Worm (Caenorhabditis elegans) whole organism, early embryonic: ENCODE results near the gene C13F10.6.
A peak's percentile ranks its signal among the peaks of the same experiment; 100 is the strongest.

Experiments
- ama-1 ChIP-seq: fragments of 150-350 bp; optimal IDR thresholded peaks from 2 replicates; lab custom pipeline; 2014
- ets-7 ChIP-seq: sonication (generic microtip); optimal IDR thresholded peaks from 2 replicates; lab custom pipeline; 2016; ENCODE audit warnings: missing genotype, missing genetic modification characterization, missing compliant biosample characterization
- flt-1 ChIP-seq: fragments of 200-800 bp; sonication (Bioruptor generic); IDR thresholded peaks from 2 replicates; pipeline ENCODE4 v1.3.6; 2022; ENCODE audit warnings: missing genetic modification characterization, missing compliant biosample characterization
- hmg-4 ChIP-seq: fragments of 200-800 bp; sonication (Bioruptor generic); optimal IDR thresholded peaks from 2 replicates; lab custom pipeline; 2018; ENCODE audit warnings: mild to moderate bottlenecking, missing genetic modification characterization, missing compliant biosample characterization
- hnd-1 ChIP-seq: sonication (generic microtip); optimal IDR thresholded peaks from 2 replicates; lab custom pipeline; 2016; ENCODE audit warnings: missing genetic modification characterization, missing compliant biosample characterization
- pes-1 ChIP-seq: fragments of 200-800 bp; sonication (Bioruptor generic); IDR thresholded peaks from 2 replicates; pipeline ENCODE4 v1.3.6; 2022; ENCODE audit warnings: missing genetic modification reagents, missing genetic modification characterization, missing compliant biosample characterization
- sea-1 ChIP-seq: fragments of 200-800 bp; sonication (Bioruptor generic); conservative IDR thresholded peaks from 2 replicates; pipeline ENCODE4 v1.3.6; 2022; ENCODE audit warnings: missing genetic modification characterization, missing compliant biosample characterization
- tbx-37 ChIP-seq: fragments of 200-800 bp; sonication (Bioruptor generic); conservative IDR thresholded peaks from 2 replicates; pipeline ENCODE4 v1.3.6; 2022; ENCODE audit warnings: missing genetic modification reagents, missing genetic modification characterization, missing compliant biosample characterization

ce11 chrV:7196498-7196966 lies 24.3 kb downstream of the C13F10.6 start, which contains the start of gene F09G2.2:
- TF ChIP-seq ama-1 (lab: Kevin White, UChicago) = no peak
- no peak for TF ChIP-seq tbx-37 (GFP tag; lab: Robert Waterston, UW)
- no peak for TF ChIP-seq hnd-1 (tag; lab: Kevin White, UChicago)
- no peak for TF ChIP-seq sea-1 (GFP tag; lab: Robert Waterston, UW)
- TF ChIP-seq hmg-4 = peak; percentile 19
- TF ChIP-seq ets-7 (tag; lab: Kevin White, UChicago) = no peak
- 0 out of 2 replicates have a peak, but pooled peaks have one; percentile 12 for TF ChIP-seq flt-1 (GFP tag; lab: Robert Waterston, UW)
- TF ChIP-seq pes-1 (GFP tag; lab: Robert Waterston, UW) = no peak
